Fruit fly (Drosophila melanogaster): Measurements from ENCODE around the gene CG43233.

dm6 chr2L:20486752-20487141, 13.6 kb upstream of the CG43233 start:
- no peak for TF ChIP-seq Sox102F (GFP tag; optimal IDR thresholded peaks at IDR 0.05)
- TF ChIP-seq fkh (GFP tag; optimal IDR thresholded peaks at IDR 0.05) = no peak
- TF ChIP-seq acj6 (GFP tag; optimal IDR thresholded peaks at IDR 0.05) = no peak
- no peak for TF ChIP-seq Met (GFP tag; optimal IDR thresholded peaks at IDR 0.05)
- TF ChIP-seq CG11762 (GFP tag; optimal IDR thresholded peaks at IDR 0.05; ENCODE audit: insufficient read depth) = no peak
- TF ChIP-seq CG6163 (GFP tag; IDR thresholded peaks at IDR 0.05) = no peak
- TF ChIP-seq CG9139 (GFP tag; optimal IDR thresholded peaks at IDR 0.05) = peak; percentile 20
- no peak for TF ChIP-seq CG10669 (GFP tag; optimal IDR thresholded peaks at IDR 0.05)
- TF ChIP-seq Hr39 (GFP tag; optimal IDR thresholded peaks at IDR 0.05) = no peak
- no peak for TF ChIP-seq CG4318 (GFP tag; optimal IDR thresholded peaks at IDR 0.05)
- no peak for TF ChIP-seq CG10631 (GFP tag; optimal IDR thresholded peaks at IDR 0.05)
- TF ChIP-seq CG8319 (GFP tag; optimal IDR thresholded peaks at IDR 0.05) = no peak

Measured in whole organism, prepupa.